Fruit fly (Drosophila melanogaster): Measurements from ENCODE around the gene CG2681.

- TF ChIP-seq Crg-1 (GFP tag; optimal IDR thresholded peaks at IDR 0.05) (no peak), cnc (optimal IDR thresholded peaks at IDR 0.05) (no peak), CG33017 (tag; optimal IDR thresholded peaks at IDR 0.05) (no peak), pad (GFP tag; optimal IDR thresholded peaks at IDR 0.05) (no peak), Hr96 (GFP tag; optimal IDR thresholded peaks at IDR 0.05) (no peak), CG7101 (tag; optimal IDR thresholded peaks at IDR 0.05) (no peak), cic (GFP tag; optimal IDR thresholded peaks at IDR 0.05) (no peak), ovo (GFP tag; optimal IDR thresholded peaks at IDR 0.05) (no peak), tj (GFP tag; optimal IDR thresholded peaks at IDR 0.05) (peak; percentile 24)
These were observed 45.8 kb upstream of the CG2681 start for dm6 chrX:2662540-2663133.
